Worm (Caenorhabditis elegans) whole organism, L4 larva: ENCODE results near the gene Y54F10BM.23.

Experiments
- D1046.2 ChIP-seq: fragments of 200-800 bp; sonication (Bioruptor generic); IDR thresholded peaks from 2 replicates; pipeline ENCODE4 v1.3.6; 2022; ENCODE audit warnings: missing genetic modification characterization, missing compliant biosample characterization
- F10B5.3 ChIP-seq: sonication (generic microtip); optimal IDR thresholded peaks from 2 replicates; lab custom pipeline; 2016; ENCODE audit warnings: mild to moderate bottlenecking, missing genetic modification characterization, missing compliant biosample characterization
- F49E8.2 ChIP-seq: sonication (generic microtip); optimal IDR thresholded peaks from 2 replicates; lab custom pipeline; 2016; ENCODE audit warnings: missing compliant biosample characterization, mild to moderate bottlenecking, missing genetic modification characterization, borderline replicate concordance
- T20F7.1 ChIP-seq: fragments of 200-800 bp; sonication (Bioruptor generic); optimal IDR thresholded peaks from 2 replicates; lab custom pipeline; 2018; ENCODE audit warnings: mild to moderate bottlenecking, missing genetic modification characterization, missing compliant biosample characterization
- Y48G9A.11 ChIP-seq: fragments of 200-800 bp; sonication (Bioruptor generic); IDR thresholded peaks from 2 replicates; pipeline ENCODE4 v1.3.6; 2022; ENCODE audit warnings: missing genetic modification reagents, missing genetic modification characterization, missing compliant biosample characterization
- aha-1 ChIP-seq: fragments of 150-350 bp; peaks from one replicate; lab custom pipeline; 2014; ENCODE audit warnings: missing biosample characterization, missing genetic modification characterization
- ama-1 ChIP-seq: fragments of 150-350 bp; optimal IDR thresholded peaks from 2 replicates; lab custom pipeline; 2014; ENCODE audit warnings: inconsistent platforms, mixed read lengths
- ceh-28 ChIP-seq: fragments of 150-350 bp; optimal IDR thresholded peaks from 2 replicates; lab custom pipeline; 2014; ENCODE audit warnings: missing biosample characterization, missing genetic modification reagents, missing genetic modification characterization
- ceh-32 ChIP-seq: sonication (generic microtip); optimal IDR thresholded peaks from 2 replicates; lab custom pipeline; 2016; ENCODE audit warnings: mild to moderate bottlenecking, missing genetic modification characterization, missing compliant biosample characterization; ENCODE audit not compliant: poor library complexity
- cey-2 ChIP-seq: sonication (generic microtip); optimal IDR thresholded peaks from 3 replicates; lab custom pipeline; 2017; ENCODE audit warnings: missing genetic modification characterization, mild to moderate bottlenecking, missing compliant biosample characterization, antibody characterized with exemption, borderline replicate concordance; ENCODE audit not compliant: insufficient read depth
- daf-12 ChIP-seq: fragments of 150-350 bp; optimal IDR thresholded peaks from 2 replicates; lab custom pipeline; 2014; ENCODE audit warnings: missing biosample characterization, missing genetic modification reagents, missing genetic modification characterization
- daf-8 ChIP-seq: fragments of 200-800 bp; sonication (Bioruptor generic); IDR thresholded peaks from 2 replicates; pipeline ENCODE4 v1.3.6; 2022; ENCODE audit warnings: missing genetic modification characterization, missing compliant biosample characterization
- dpl-1 ChIP-seq: fragments of 150-350 bp; optimal IDR thresholded peaks from 2 replicates; lab custom pipeline; 2014; ENCODE audit warnings: missing biosample characterization, missing genetic modification reagents, missing genetic modification characterization
- egl-43 ChIP-seq: fragments of 200-800 bp; sonication (Bioruptor generic); IDR thresholded peaks from 2 replicates; pipeline ENCODE4 v1.3.6; 2022; ENCODE audit warnings: missing genetic modification reagents, missing genetic modification characterization, missing compliant biosample characterization
- hlh-30 ChIP-seq: sonication (generic microtip); optimal IDR thresholded peaks from 2 replicates; lab custom pipeline; 2017; ENCODE audit warnings: antibody characterized with exemption, mild to moderate bottlenecking, missing genetic modification characterization, missing compliant biosample characterization; ENCODE audit not compliant: insufficient read depth
- hmg-1.1 ChIP-seq: fragments of 200-800 bp; sonication (Bioruptor generic); IDR thresholded peaks from 2 replicates; pipeline ENCODE4 v1.3.6; 2022; ENCODE audit warnings: missing genetic modification reagents, missing genetic modification characterization, missing compliant biosample characterization
- lin-13 ChIP-seq: fragments of 150-350 bp; optimal IDR thresholded peaks from 2 replicates; lab custom pipeline; 2014; ENCODE audit warnings: missing biosample characterization, missing genetic modification reagents, missing genetic modification characterization
- lin-39 ChIP-seq: fragments of 150-350 bp; optimal IDR thresholded peaks from 2 replicates; lab custom pipeline; 2014; ENCODE audit warnings: missing biosample characterization, missing genetic modification reagents, missing genetic modification characterization
- lsy-2 ChIP-seq, 2 experiments: fragments of 150-350 bp in 1 of 2; sonication (generic microtip) in 1 of 2; optimal IDR thresholded peaks; 2 replicates each; lab custom pipeline; 2014 to 2017; ENCODE audit warnings: missing biosample characterization in 2 of 2, missing genetic modification characterization in 2 of 2
- madf-9 ChIP-seq: fragments of 200-800 bp; sonication (Bioruptor generic); conservative IDR thresholded peaks from 2 replicates; pipeline ENCODE4 v1.3.6; 2022; ENCODE audit warnings: missing genetic modification reagents, missing genetic modification characterization, missing compliant biosample characterization
- mdl-1 ChIP-seq, 2 experiments: fragments of 150-350 bp in 1 of 2; sonication (generic microtip) in 1 of 2; optimal IDR thresholded peaks; 2 replicates each; lab custom pipeline; 2014 to 2017; ENCODE audit warnings: missing biosample characterization in 2 of 2, missing genetic modification characterization in 2 of 2
- mep-1 ChIP-seq: fragments of 150-350 bp; sonication (generic microtip); optimal IDR thresholded peaks from 3 replicates; lab custom pipeline; 2014; ENCODE audit warnings: missing biosample characterization, missing genetic modification characterization
- nhr-102 ChIP-seq: sonication (generic microtip); optimal IDR thresholded peaks from 2 replicates; lab custom pipeline; 2016; ENCODE audit warnings: mild to moderate bottlenecking, missing genetic modification characterization, moderate library complexity, missing compliant biosample characterization
- nhr-11 ChIP-seq: fragments of 150-350 bp; optimal IDR thresholded peaks from 2 replicates; lab custom pipeline; 2014; ENCODE audit warnings: missing biosample characterization, missing genetic modification characterization
- nhr-28 ChIP-seq: fragments of 150-350 bp; optimal IDR thresholded peaks from 2 replicates; lab custom pipeline; 2014; ENCODE audit warnings: missing biosample characterization, missing genetic modification characterization
- nhr-42 ChIP-seq: fragments of 200-800 bp; sonication (Bioruptor generic); IDR thresholded peaks from 2 replicates; pipeline ENCODE4 v1.3.6; 2022; ENCODE audit warnings: missing genetic modification characterization, missing compliant biosample characterization
- nhr-6 ChIP-seq: fragments of 150-350 bp; optimal IDR thresholded peaks from 2 replicates; lab custom pipeline; 2014; ENCODE audit warnings: missing biosample characterization, missing genetic modification characterization
- snpc-1.2 ChIP-seq: fragments of 200-800 bp; sonication (Bioruptor generic); IDR thresholded peaks from 2 replicates; pipeline ENCODE4 v1.3.6; 2022; ENCODE audit warnings: missing genetic modification reagents, missing genetic modification characterization, missing compliant biosample characterization
- zip-2 ChIP-seq: fragments of 150-350 bp; optimal IDR thresholded peaks from 2 replicates; lab custom pipeline; 2014; ENCODE audit warnings: missing biosample characterization, missing genetic modification characterization
- ztf-11 ChIP-seq: fragments of 150-350 bp; optimal IDR thresholded peaks from 2 replicates; lab custom pipeline; 2014; ENCODE audit warnings: missing biosample characterization, missing genetic modification characterization

Gene Y54F10BM.23

ce11 chrIII:2234192-2234934 is 45.0 kb downstream of the Y54F10BM.23 start, which contains the start of gene C39B5.2:
Gene C39B5.2 (plus strand): TSS chrIII:2234884.
- TF ChIP-seq F10B5.3 (tag; lab: Kevin White, UChicago) = no peak
- TF ChIP-seq egl-43 (GFP tag; lab: Robert Waterston, UW) = no peak
- TF ChIP-seq nhr-42 (GFP tag; lab: Robert Waterston, UW) = no peak
- TF ChIP-seq Y48G9A.11 (GFP tag; lab: Robert Waterston, UW) = no peak
- no peak for TF ChIP-seq nhr-102 (tag; lab: Kevin White, UChicago)
- no peak for TF ChIP-seq ztf-11 (tag; lab: Kevin White, UChicago)
- TF ChIP-seq lsy-2 (tag; optimal IDR thresholded peaks at IDR 0.05; lab: Kevin White, UChicago) = no peak
- TF ChIP-seq ceh-28 (tag; lab: Kevin White, UChicago) = no peak
- no peak for TF ChIP-seq dpl-1
- no peak for TF ChIP-seq hmg-1.1
- no peak for TF ChIP-seq zip-2 (tag; lab: Kevin White, UChicago)
- TF ChIP-seq nhr-11 (tag; lab: Kevin White, UChicago) = no peak

ce11 chrIII:2233399-2233798 is 46.0 kb downstream of the Y54F10BM.23 start:
- TF ChIP-seq T20F7.1 (GFP tag; lab: Kevin White, UChicago) = no peak
- TF ChIP-seq nhr-6 (tag; lab: Kevin White, UChicago) = no peak
- no peak for TF ChIP-seq cey-2 (tag; lab: Kevin White, UChicago)
- TF ChIP-seq nhr-11 (tag; lab: Kevin White, UChicago) = no peak
- TF ChIP-seq madf-9 (GFP tag; lab: Robert Waterston, UW) = no peak
- TF ChIP-seq daf-12 (tag; lab: Kevin White, UChicago) = no peak
- TF ChIP-seq ceh-32 (tag; lab: Kevin White, UChicago) = no peak
- no peak for TF ChIP-seq D1046.2 (GFP tag; lab: Robert Waterston, UW)
- no peak for TF ChIP-seq aha-1 (tag; lab: Kevin White, UChicago)
- TF ChIP-seq snpc-1.2 = no peak
- TF ChIP-seq egl-43 (GFP tag; lab: Robert Waterston, UW) = no peak
- TF ChIP-seq mep-1 (tag; lab: Kevin White, UChicago) = no peak
- TF ChIP-seq Y48G9A.11 (GFP tag; lab: Robert Waterston, UW) = no peak
- no peak for TF ChIP-seq F49E8.2
- TF ChIP-seq lin-13 = no peak

ce11 chrIII:2232360-2232759 is 47.0 kb downstream of the Y54F10BM.23 start, which contains the start of gene fbxa-47:
Gene fbxa-47 (minus strand): TSS chrIII:2232460.
- TF ChIP-seq lsy-2 (tag; optimal IDR thresholded peaks at IDR 0.05; lab: Kevin White, UChicago) (no peak), daf-8 (no peak), mdl-1 (tag; optimal IDR thresholded peaks at IDR 0.05; lab: Kevin White, UChicago) (no peak), ama-1 (lab: Kevin White, UChicago) (no peak), hlh-30 (tag; lab: Kevin White, UChicago) (no peak), nhr-6 (tag; lab: Kevin White, UChicago) (no peak), snpc-1.2 (no peak), nhr-28 (no peak), lin-39 (tag; lab: Kevin White, UChicago) (no peak)
